Worm (Caenorhabditis elegans): ENCODE measurements around the gene srbc-41.
A peak's percentile ranks its signal among the peaks of the same experiment; 100 is the strongest.

Gene srbc-41

DNA sequence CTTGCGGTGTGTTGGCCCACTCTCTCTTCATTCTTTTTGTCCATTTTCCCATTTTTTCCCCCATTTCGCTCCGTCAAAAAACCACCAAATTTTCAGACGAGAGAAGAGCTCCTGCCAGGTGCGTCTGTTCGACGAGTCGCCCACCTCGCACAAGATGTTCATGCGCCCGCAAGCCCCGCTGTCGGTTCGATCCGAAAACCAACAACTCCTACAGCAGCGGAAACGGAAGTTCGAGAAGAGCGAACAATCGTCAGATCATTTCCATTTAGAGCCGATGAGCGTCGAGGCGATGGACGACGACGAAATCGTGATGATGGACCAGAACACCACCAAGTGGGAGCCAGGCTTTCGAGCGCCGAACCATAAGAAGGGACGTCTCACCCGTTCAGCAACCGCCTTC lies 31.4 kb downstream of the srbc-41 start:
- no peak for TF ChIP-seq nhr-77 (tag; optimal IDR thresholded peaks at IDR 0.05)
- no peak for TF ChIP-seq lsy-2 (tag; optimal IDR thresholded peaks at IDR 0.05)
- TF ChIP-seq unc-62 (GFP tag; optimal IDR thresholded peaks at IDR 0.05): no peak
- no peak for TF ChIP-seq skn-1 (tag; optimal IDR thresholded peaks at IDR 0.05)
- TF ChIP-seq lin-13 (GFP tag; optimal IDR thresholded peaks at IDR 0.05): no peak
- TF ChIP-seq gmeb-1 (tag; optimal IDR thresholded peaks at IDR 0.05): no peak
- TF ChIP-seq nhr-12 (tag; optimal IDR thresholded peaks at IDR 0.05): no peak
- TF ChIP-seq nhr-23 (tag; optimal IDR thresholded peaks at IDR 0.05): no peak
- no peak for TF ChIP-seq Y55F3AM.14 (GFP tag; optimal IDR thresholded peaks at IDR 0.05)

DNA sequence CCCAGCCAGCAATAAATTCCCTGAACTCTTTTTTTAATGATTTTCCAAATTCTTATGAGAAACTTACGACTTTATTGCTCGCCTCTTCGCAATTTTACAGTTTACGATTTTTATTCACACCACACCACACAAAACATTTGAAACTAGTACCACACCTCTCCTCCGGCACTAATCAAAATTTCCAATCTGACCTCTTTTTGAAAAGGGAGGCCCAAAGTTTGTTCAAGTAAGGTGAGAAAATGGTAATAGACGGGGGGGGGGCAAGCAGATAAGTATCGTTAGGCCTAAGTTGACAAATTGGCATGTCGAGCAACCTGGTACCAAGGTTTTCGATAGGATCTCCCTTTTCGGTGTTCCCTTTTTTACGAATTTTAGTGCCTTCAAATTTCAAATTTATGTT lies 34.8 kb downstream of the srbc-41 start:
- peak; percentile 74 for TF ChIP-seq ceh-16 (tag; optimal IDR thresholded peaks at IDR 0.05)
- no peak for TF ChIP-seq mdl-1 (tag; optimal IDR thresholded peaks at IDR 0.05)

DNA sequence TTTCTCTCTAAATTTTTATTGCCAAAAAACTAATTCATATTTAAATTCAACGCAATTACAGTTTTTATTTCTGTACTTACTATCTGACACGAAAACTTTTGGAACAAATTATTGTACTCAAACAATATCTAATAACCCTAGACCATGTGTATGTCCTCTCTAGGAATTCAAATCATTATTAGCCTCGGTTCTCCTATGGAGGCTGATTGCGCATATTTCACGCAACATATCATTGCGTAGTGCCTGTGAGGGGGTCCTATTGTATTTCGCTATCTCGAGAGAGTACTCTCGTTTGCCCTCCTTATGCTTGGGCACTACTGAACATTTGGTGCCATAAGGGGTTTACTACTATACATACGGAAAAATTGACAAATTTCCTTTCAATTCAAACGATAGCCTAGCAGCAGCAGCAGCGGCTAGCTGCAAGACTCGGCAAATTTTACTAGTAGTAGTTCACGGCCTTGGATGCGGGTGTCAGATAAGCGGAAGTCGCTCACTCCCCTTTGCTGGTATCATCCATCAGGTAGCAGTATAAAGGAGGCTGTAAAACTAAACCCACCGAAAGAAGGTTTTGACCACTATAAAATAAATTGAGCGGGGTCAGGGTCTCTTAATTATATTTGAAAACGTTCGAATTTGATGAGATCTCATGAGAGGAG lies 35.9 kb downstream of the srbc-41 start:
- TF ChIP-seq ceh-16 (tag; optimal IDR thresholded peaks at IDR 0.05): peak; percentile 53
- TF ChIP-seq lin-11 (tag; optimal IDR thresholded peaks at IDR 0.05): no peak

DNA sequence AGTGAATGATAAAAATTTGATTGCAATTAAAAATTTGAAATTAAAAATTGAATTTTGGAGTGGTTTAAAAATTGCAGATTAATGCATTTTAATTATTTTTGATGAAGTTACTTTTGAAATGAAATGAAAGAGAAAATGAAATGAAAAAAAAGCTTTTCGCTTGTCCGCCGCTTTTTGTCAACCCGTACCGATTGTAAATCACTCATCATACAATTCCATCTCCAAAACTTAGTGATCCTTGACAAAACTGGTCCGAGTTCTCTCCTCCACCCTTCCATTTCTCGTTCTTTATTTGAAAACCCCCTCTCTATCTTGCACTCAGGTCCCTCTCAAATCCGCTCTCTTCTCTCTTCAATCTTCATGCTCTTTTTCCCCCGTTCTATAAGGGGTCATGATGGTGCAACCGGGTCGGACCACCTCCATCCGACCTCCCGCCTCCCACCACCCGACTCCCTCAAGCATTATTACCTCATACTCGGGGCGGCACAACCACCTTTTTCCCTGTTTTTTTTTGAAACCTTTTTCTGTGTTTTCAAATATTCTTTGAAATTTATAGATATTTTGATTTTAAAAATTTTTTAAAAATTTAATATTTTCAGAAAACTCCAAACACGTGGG lies 37.4 kb downstream of the srbc-41 start:
- TF ChIP-seq mbf-1 (tag; optimal IDR thresholded peaks at IDR 0.05): no peak
- TF ChIP-seq lin-13 (GFP tag; optimal IDR thresholded peaks at IDR 0.05): no peak
- TF ChIP-seq ztf-4 (tag; optimal IDR thresholded peaks at IDR 0.05): no peak
- no peak for TF ChIP-seq lin-11 (tag; optimal IDR thresholded peaks at IDR 0.05)
- no peak for TF ChIP-seq mab-5 (tag; optimal IDR thresholded peaks at IDR 0.05)
- no peak for TF ChIP-seq fos-1 (tag; optimal IDR thresholded peaks at IDR 0.05)
- TF ChIP-seq nhr-25 (tag; optimal IDR thresholded peaks at IDR 0.05): no peak
- no peak for TF ChIP-seq nhr-21 (tag; optimal IDR thresholded peaks at IDR 0.05)
- TF ChIP-seq sma-9 (GFP tag; optimal IDR thresholded peaks at IDR 0.05): no peak
- TF ChIP-seq sma-9 (tag; optimal IDR thresholded peaks at IDR 0.05): no peak
- TF ChIP-seq elt-1 (tag; optimal IDR thresholded peaks at IDR 0.05): no peak
- no peak for TF ChIP-seq gmeb-1 (tag; optimal IDR thresholded peaks at IDR 0.05)
- TF ChIP-seq aly-2 (tag; optimal IDR thresholded peaks at IDR 0.05): no peak
- no peak for TF ChIP-seq ztf-11 (tag; optimal IDR thresholded peaks at IDR 0.05)
- TF ChIP-seq egl-27 (tag; optimal IDR thresholded peaks at IDR 0.05): no peak
- no peak for TF ChIP-seq mdl-1 (tag; optimal IDR thresholded peaks at IDR 0.05)
- no peak for TF ChIP-seq lsy-2 (tag; optimal IDR thresholded peaks at IDR 0.05)
- TF ChIP-seq ama-1 (optimal IDR thresholded peaks at IDR 0.05): no peak
- no peak for TF ChIP-seq F13H6.1 (tag; optimal IDR thresholded peaks at IDR 0.05)
- no peak for TF ChIP-seq sem-4 (tag; optimal IDR thresholded peaks at IDR 0.05)

DNA sequence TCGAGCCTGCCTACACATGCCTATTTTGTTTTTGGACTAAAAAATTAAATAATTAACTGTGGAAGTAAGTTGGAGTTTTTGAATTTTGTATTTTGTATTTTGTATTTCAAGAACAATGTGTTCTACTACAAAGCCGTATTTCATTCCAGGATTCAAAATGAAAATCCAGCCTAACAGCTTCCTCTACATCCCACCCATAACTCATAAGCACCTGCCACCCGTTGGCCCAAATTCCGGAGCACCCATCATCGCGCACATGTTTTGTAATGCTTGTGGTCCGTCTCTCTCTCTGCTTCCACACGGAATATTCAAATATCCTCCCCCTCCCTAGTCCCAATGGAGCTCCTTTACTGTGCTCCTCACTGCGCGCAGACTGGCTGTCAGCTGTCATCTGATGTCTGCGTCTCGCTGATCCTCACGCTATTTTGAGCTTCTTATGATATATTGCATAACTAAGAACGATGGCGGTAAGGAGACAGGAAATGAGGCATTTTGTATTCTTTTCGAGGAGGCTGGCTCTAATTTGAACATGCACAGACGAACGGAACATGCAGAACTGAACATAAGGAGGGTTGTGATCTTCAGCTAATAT lies 39.0 kb downstream of the srbc-41 start:
- TF ChIP-seq unc-39 (tag; optimal IDR thresholded peaks at IDR 0.05) (no peak), mab-5 (tag; optimal IDR thresholded peaks at IDR 0.05) (peak; percentile 65), lin-13 (GFP tag; optimal IDR thresholded peaks at IDR 0.05) (no peak), nhr-23 (tag; optimal IDR thresholded peaks at IDR 0.05) (no peak), R02D3.7 (tag; optimal IDR thresholded peaks at IDR 0.05) (no peak), aly-2 (tag; optimal IDR thresholded peaks at IDR 0.05) (no peak)

DNA sequence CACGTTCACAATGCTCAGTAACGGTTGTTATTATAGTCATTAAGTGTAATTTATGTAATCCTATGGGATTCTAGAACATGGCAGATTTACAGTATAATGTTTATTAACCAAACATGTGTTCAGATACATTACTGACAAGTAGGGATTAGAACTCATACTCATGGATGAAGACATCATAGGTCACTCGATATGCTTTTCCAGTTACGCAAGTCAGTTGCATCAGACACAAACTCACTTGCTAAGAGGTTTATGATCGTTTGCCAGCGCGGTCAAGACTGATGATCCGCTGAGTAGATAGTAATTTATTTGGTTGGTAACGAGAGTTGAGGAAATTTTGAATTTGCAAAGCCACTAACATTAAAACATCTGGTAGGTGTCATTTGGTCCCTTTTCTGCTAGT lies 40.0 kb downstream of the srbc-41 start:
- no peak for TF ChIP-seq crh-2 (tag; optimal IDR thresholded peaks at IDR 0.05)
- no peak for TF ChIP-seq unc-39 (tag; optimal IDR thresholded peaks at IDR 0.05)
- no peak for TF ChIP-seq lin-39 (tag; optimal IDR thresholded peaks at IDR 0.05)
- TF ChIP-seq lin-13 (GFP tag; optimal IDR thresholded peaks at IDR 0.05): no peak
- no peak for TF ChIP-seq ceh-82 (tag; optimal IDR thresholded peaks at IDR 0.05)
- TF ChIP-seq skn-1 (tag; optimal IDR thresholded peaks at IDR 0.05): no peak
- no peak for TF ChIP-seq nhr-12 (tag; optimal IDR thresholded peaks at IDR 0.05)
- TF ChIP-seq blmp-1 (tag; optimal IDR thresholded peaks at IDR 0.05; ENCODE audit: insufficient read depth): no peak
- TF ChIP-seq nhr-6 (tag; optimal IDR thresholded peaks at IDR 0.05): no peak
- TF ChIP-seq elt-1 (tag; optimal IDR thresholded peaks at IDR 0.05): no peak
- TF ChIP-seq nhr-11 (tag; optimal IDR thresholded peaks at IDR 0.05): no peak
- no peak for TF ChIP-seq sma-3 (GFP tag; optimal IDR thresholded peaks at IDR 0.05)
